Worm (Caenorhabditis elegans): ENCODE results near the gene srsx-2.

DNA sequence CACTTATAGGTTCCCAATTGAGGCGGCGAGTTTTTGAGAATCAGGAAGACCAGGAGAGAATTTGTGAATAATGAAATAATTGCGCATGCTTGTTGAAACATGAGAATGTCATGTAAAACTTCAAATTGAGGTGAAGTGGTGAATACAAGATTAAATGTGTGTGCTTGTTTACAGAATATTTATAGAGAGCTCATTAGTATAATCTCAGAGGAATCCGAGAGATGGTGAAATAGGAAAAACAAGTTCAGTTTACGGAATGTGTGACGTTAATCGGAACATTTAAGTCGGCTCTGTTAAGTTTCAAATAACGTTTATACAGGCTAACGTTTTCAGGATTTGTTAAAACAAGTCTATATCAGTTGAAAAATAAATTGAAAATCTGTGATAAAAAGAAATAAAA lies 19.9 kb upstream of the srsx-2 start, which contains the start of gene str-200:
- TF ChIP-seq R02D3.7 (tag; optimal IDR thresholded peaks at IDR 0.05) (no peak), unc-62 (GFP tag; optimal IDR thresholded peaks at IDR 0.05) (no peak), nhr-43 (tag; optimal IDR thresholded peaks at IDR 0.05; ENCODE audit: poor library complexity, severe bottlenecking) (no peak), skn-1 (tag; optimal IDR thresholded peaks at IDR 0.05) (no peak), unc-39 (tag; optimal IDR thresholded peaks at IDR 0.05) (no peak), ztf-4 (tag; optimal IDR thresholded peaks at IDR 0.05) (no peak), lin-15B (tag; optimal IDR thresholded peaks at IDR 0.05) (no peak), jun-1 (tag; optimal IDR thresholded peaks at IDR 0.05) (no peak), nhr-12 (tag; optimal IDR thresholded peaks at IDR 0.05) (no peak), ceh-9 (tag; optimal IDR thresholded peaks at IDR 0.05) (no peak), egl-5 (tag; optimal IDR thresholded peaks at IDR 0.05) (no peak), nhr-237 (tag; optimal IDR thresholded peaks at IDR 0.05) (no peak), ama-1 (optimal IDR thresholded peaks at IDR 0.05) (no peak)
